Worm (Caenorhabditis elegans) whole organism, L3 larva: ENCODE measurements around the gene F38B7.10.

Source experiments
- R02D3.7 ChIP-seq: fragments of 150-350 bp; optimal IDR thresholded peaks from 2 replicates; lab custom pipeline; 2014; ENCODE audit warnings: missing biosample characterization, missing genetic modification characterization
- ama-1 ChIP-seq: fragments of 150-350 bp; optimal IDR thresholded peaks from 2 replicates; lab custom pipeline; 2018
- ceh-28 ChIP-seq: fragments of 150-350 bp; optimal IDR thresholded peaks from 2 replicates; lab custom pipeline; 2014; ENCODE audit warnings: missing biosample characterization, missing genetic modification reagents, missing genetic modification characterization
- daf-12 ChIP-seq: fragments of 150-350 bp; optimal IDR thresholded peaks from 2 replicates; lab custom pipeline; 2014; ENCODE audit warnings: missing biosample characterization, missing genetic modification reagents, missing genetic modification characterization
- egl-5 ChIP-seq: fragments of 150-350 bp; optimal IDR thresholded peaks from 2 replicates; lab custom pipeline; 2017; ENCODE audit warnings: missing biosample characterization, missing genetic modification reagents, missing genetic modification characterization, inconsistent platforms
- elt-1 ChIP-seq: fragments of 150-350 bp; optimal IDR thresholded peaks from 2 replicates; lab custom pipeline; 2014; ENCODE audit warnings: missing biosample characterization, missing genetic modification characterization
- elt-2 ChIP-seq: sonication (generic microtip); optimal IDR thresholded peaks from 2 replicates; lab custom pipeline; 2016; ENCODE audit warnings: missing genetic modification reagents, mild to moderate bottlenecking, missing genetic modification characterization, missing compliant biosample characterization
- fkh-10 ChIP-seq: sonication (generic microtip); optimal IDR thresholded peaks from 2 replicates; lab custom pipeline; 2017; ENCODE audit warnings: missing biosample characterization, missing genetic modification reagents, missing genetic modification characterization
- fkh-2 ChIP-seq: fragments of 150-350 bp; optimal IDR thresholded peaks from 2 replicates; lab custom pipeline; 2014; ENCODE audit warnings: missing biosample characterization, missing genetic modification reagents, missing genetic modification characterization
- hmg-11 ChIP-seq: sonication (generic microtip); optimal IDR thresholded peaks from 2 replicates; lab custom pipeline; 2016; ENCODE audit warnings: missing genetic modification characterization, missing compliant biosample characterization
- jun-1 ChIP-seq: fragments of 150-350 bp; optimal IDR thresholded peaks from 2 replicates; lab custom pipeline; 2014; ENCODE audit warnings: missing biosample characterization, missing genetic modification reagents, missing genetic modification characterization
- lin-15B ChIP-seq: fragments of 150-350 bp; optimal IDR thresholded peaks from 2 replicates; lab custom pipeline; 2014; ENCODE audit warnings: missing biosample characterization, missing genetic modification characterization
- lin-39 ChIP-seq: fragments of 150-350 bp; optimal IDR thresholded peaks from 2 replicates; lab custom pipeline; 2018; ENCODE audit warnings: missing biosample characterization, missing genetic modification reagents, missing genetic modification characterization
- lsy-12 ChIP-seq: sonication (generic microtip); optimal IDR thresholded peaks from 2 replicates; lab custom pipeline; 2016; ENCODE audit warnings: mild to moderate bottlenecking, missing genetic modification characterization, missing compliant biosample characterization
- mml-1 ChIP-seq: fragments of 150-350 bp; sonication (generic microtip); optimal IDR thresholded peaks from 3 replicates; lab custom pipeline; 2014; ENCODE audit warnings: missing biosample characterization, missing genetic modification characterization
- nfya-1 ChIP-seq: sonication (generic microtip); optimal IDR thresholded peaks from 2 replicates; lab custom pipeline; 2017; ENCODE audit warnings: missing genetic modification characterization, mild to moderate bottlenecking, missing compliant biosample characterization, antibody characterized with exemption, moderate library complexity; ENCODE audit not compliant: insufficient read depth
- nhr-12 ChIP-seq: fragments of 150-350 bp; optimal IDR thresholded peaks from 2 replicates; lab custom pipeline; 2014; ENCODE audit warnings: missing biosample characterization, missing genetic modification characterization
- nhr-23 ChIP-seq: fragments of 150-350 bp; optimal IDR thresholded peaks from 2 replicates; lab custom pipeline; 2014; ENCODE audit warnings: missing biosample characterization, missing genetic modification reagents, missing genetic modification characterization
- nhr-237 ChIP-seq: fragments of 150-350 bp; optimal IDR thresholded peaks from 2 replicates; lab custom pipeline; 2014; ENCODE audit warnings: missing biosample characterization, missing genetic modification characterization
- nhr-25 ChIP-seq: sonication (generic microtip); optimal IDR thresholded peaks from 2 replicates; lab custom pipeline; 2017; ENCODE audit warnings: missing biosample characterization, missing genetic modification characterization
- nhr-28 ChIP-seq: fragments of 150-350 bp; optimal IDR thresholded peaks from 2 replicates; lab custom pipeline; 2014; ENCODE audit warnings: missing biosample characterization, missing genetic modification characterization
- nhr-43 ChIP-seq: sonication (generic microtip); optimal IDR thresholded peaks from 2 replicates; lab custom pipeline; 2016; ENCODE audit warnings: mild to moderate bottlenecking, missing genetic modification characterization, missing compliant biosample characterization; ENCODE audit not compliant: poor library complexity, severe bottlenecking
- nhr-76 ChIP-seq: fragments of 150-350 bp; sonication (generic microtip); optimal IDR thresholded peaks from 5 replicates; lab custom pipeline; 2014; ENCODE audit warnings: missing biosample characterization, missing genetic modification characterization
- pha-4 ChIP-seq: fragments of 150-350 bp; optimal IDR thresholded peaks from 2 replicates; lab custom pipeline; 2014; ENCODE audit warnings: missing biosample characterization, missing genetic modification reagents, missing genetic modification characterization
- pqm-1 ChIP-seq: fragments of 150-350 bp; optimal IDR thresholded peaks from 2 replicates; lab custom pipeline; 2017; ENCODE audit warnings: missing biosample characterization, missing genetic modification characterization, inconsistent platforms
- skn-1 ChIP-seq: fragments of 150-350 bp; optimal IDR thresholded peaks from 2 replicates; lab custom pipeline; 2014; ENCODE audit warnings: missing biosample characterization, missing genetic modification characterization
- snpc-4 ChIP-seq: fragments of 150-350 bp; optimal IDR thresholded peaks from 2 replicates; lab custom pipeline; 2014; ENCODE audit warnings: missing biosample characterization, missing genetic modification characterization
- tbx-2 ChIP-seq: sonication (generic microtip); optimal IDR thresholded peaks from 2 replicates; lab custom pipeline; 2016; ENCODE audit warnings: mild to moderate bottlenecking, missing genetic modification characterization, missing compliant biosample characterization
- unc-39 ChIP-seq: sonication (generic microtip); optimal IDR thresholded peaks from 4 replicates; lab custom pipeline; 2017; ENCODE audit warnings: missing biosample characterization, missing genetic modification characterization
- unc-62 ChIP-seq: fragments of 150-350 bp; sonication (generic microtip); optimal IDR thresholded peaks from 4 replicates; lab custom pipeline; 2014; ENCODE audit warnings: missing biosample characterization, missing genetic modification reagents, missing genetic modification characterization

F38B7.10 gene

ce11 chrV:11504853-11505397 is 40.4 kb upstream of the F38B7.10 start, which contains the start of the genes C55A6.1 and C55A6.10:
Gene C55A6.1, minus strand, starts transcription at chrV:11504968.
Gene C55A6.10, plus strand, starts transcription at chrV:11505347.
- TF ChIP-seq pqm-1 (tag; lab: Kevin White, UChicago) = peak; percentile 20
- peak; percentile 20 for TF ChIP-seq snpc-4 (tag; lab: Kevin White, UChicago)
- TF ChIP-seq elt-2 (tag; lab: Kevin White, UChicago) = peak; percentile 40
- peak; percentile 13 for TF ChIP-seq elt-1 (tag; lab: Kevin White, UChicago)
- peak; percentile 16 for TF ChIP-seq fkh-10
- TF ChIP-seq ceh-28 = peak; percentile 61
- peak; percentile 61 for TF ChIP-seq nhr-23 (tag; lab: Kevin White, UChicago)
- peak; percentile 70 for TF ChIP-seq nhr-43
- TF ChIP-seq pha-4 (tag; lab: Kevin White, UChicago) = peak; percentile 66
- TF ChIP-seq hmg-11 = peak; percentile 68
- peak; percentile 49 for TF ChIP-seq lsy-12 (tag; lab: Kevin White, UChicago)
- peak; percentile 22 for TF ChIP-seq lin-39
- peak; percentile 44 for TF ChIP-seq R02D3.7
- TF ChIP-seq nhr-25 = peak; percentile 47
- peak; percentile 36 for TF ChIP-seq tbx-2
- peak; percentile 46 for TF ChIP-seq lin-15B (tag; lab: Kevin White, UChicago)
- peak; percentile 44 for TF ChIP-seq jun-1 (tag; lab: Kevin White, UChicago)
- TF ChIP-seq nfya-1 (tag; lab: Kevin White, UChicago) = peak; percentile 83

ce11 chrV:11506347-11506746 is 39.0 kb upstream of the F38B7.10 start:
- TF ChIP-seq egl-5 (peak; percentile 48), nfya-1 (tag; lab: Kevin White, UChicago) (peak; percentile 18), lin-39 (no peak), pha-4 (tag; lab: Kevin White, UChicago) (peak; percentile 84)

- no peak for TF ChIP-seq fkh-2 (tag; lab: Kevin White, UChicago)
- no peak for TF ChIP-seq lin-39
- peak; percentile 83 for TF ChIP-seq nhr-25
Observed at ce11 chrV:11508773-11509172, 36.6 kb upstream of the F38B7.10 start, which contains the start of gene ttll-5. Gene ttll-5, plus strand, starts transcription at chrV:11509060.

- no peak for TF ChIP-seq tbx-2
- TF ChIP-seq pha-4 (tag; lab: Kevin White, UChicago) = peak; percentile 41
- TF ChIP-seq, all 47 proteins: peak for 1
Observed at ce11 chrV:11513432-11513831, 31.9 kb upstream of the F38B7.10 start, which contains the start of gene C55A6.3. Gene C55A6.3, minus strand, starts transcription at chrV:11513532.

- TF ChIP-seq nhr-76 (tag; lab: Kevin White, UChicago) (no peak), pha-4 (tag; lab: Kevin White, UChicago) (peak; percentile 93)
Observed at ce11 chrV:11514677-11515076, 30.6 kb upstream of the F38B7.10 start, which contains the start of gene C55A6.6. Gene C55A6.6, minus strand, starts transcription at chrV:11514737.

- TF ChIP-seq unc-39 (tag; lab: Kevin White, UChicago) (no peak), elt-1 (tag; lab: Kevin White, UChicago) (no peak), mml-1 (tag; lab: Kevin White, UChicago) (no peak), fkh-2 (tag; lab: Kevin White, UChicago) (no peak), ama-1 (lab: Kevin White, UChicago) (no peak), nhr-237 (tag; lab: Kevin White, UChicago) (no peak), nhr-28 (tag; lab: Kevin White, UChicago) (no peak), daf-12 (tag; lab: Kevin White, UChicago) (no peak), nhr-12 (tag; lab: Kevin White, UChicago) (no peak), pha-4 (tag; lab: Kevin White, UChicago) (no peak), jun-1 (tag; lab: Kevin White, UChicago) (no peak)
Observed at ce11 chrV:11515145-11515544, 30.2 kb upstream of the F38B7.10 start.

ce11 chrV:11516141-11516591 is 29.2 kb upstream of the F38B7.10 start, which contains the start of gene sdz-8:
Gene sdz-8, minus strand, starts transcription at chrV:11516191.
- peak; percentile 80 for TF ChIP-seq skn-1 (tag; lab: Kevin White, UChicago)
- TF ChIP-seq unc-62 (GFP tag; lab: Kevin White, UChicago) = no peak
- TF ChIP-seq pha-4 (tag; lab: Kevin White, UChicago) = peak; percentile 12
